Fruit fly (Drosophila melanogaster): ENCODE measurements around the gene dmGlut.

dmGlut gene

DNA sequence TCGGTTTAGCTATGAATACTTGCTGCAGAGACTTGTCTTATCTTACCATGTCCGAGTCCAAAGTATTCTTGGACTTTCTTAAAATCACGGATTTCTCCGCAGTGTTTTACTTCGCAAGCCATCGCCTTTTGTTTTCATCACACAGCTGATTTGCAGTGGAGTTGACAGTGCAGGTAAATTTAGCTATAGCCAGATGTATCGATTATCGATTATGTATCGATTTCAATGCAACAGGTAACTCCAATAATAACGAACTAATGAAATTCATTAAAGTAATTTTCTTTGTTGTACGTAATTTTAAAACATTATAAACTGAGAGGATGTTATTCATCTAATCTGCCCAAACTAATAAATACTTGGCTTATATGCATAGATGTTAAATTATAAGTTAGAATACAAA lies 35.8 kb downstream of the dmGlut start, which contains the start of gene Rab3-GAP:
Rab3-GAP (minus strand) TSS at position 150 of the 400 bp plus-strand sequence.
- TF ChIP-seq h (GFP tag; optimal IDR thresholded peaks at IDR 0.05) (no peak), Dfd (GFP tag; optimal IDR thresholded peaks at IDR 0.05) (no peak), brk (GFP tag; optimal IDR thresholded peaks at IDR 0.05) (no peak), usp (GFP tag; optimal IDR thresholded peaks at IDR 0.05) (no peak), Myc (optimal IDR thresholded peaks at IDR 0.05) (peak; percentile 74), tai (GFP tag; optimal IDR thresholded peaks at IDR 0.05) (no peak), foxo (GFP tag; optimal IDR thresholded peaks at IDR 0.05) (peak in 1 of 2 experiments; percentile 28), N (GFP tag; optimal IDR thresholded peaks at IDR 0.05) (no peak), lola (GFP tag; optimal IDR thresholded peaks at IDR 0.05) (no peak), Abd-B (GFP tag; optimal IDR thresholded peaks at IDR 0.05) (no peak), sv (GFP tag; optimal IDR thresholded peaks at IDR 0.05) (no peak), OdsH (GFP tag; optimal IDR thresholded peaks at IDR 0.05) (peak; percentile 5), HLH106 (tag; optimal IDR thresholded peaks at IDR 0.05) (peak; percentile 24), pan (optimal IDR thresholded peaks at IDR 0.05) (no peak), Sp1 (GFP tag; optimal IDR thresholded peaks at IDR 0.05) (peak; percentile 27)

- TF ChIP-seq fru (GFP tag; optimal IDR thresholded peaks at IDR 0.05) (peak; percentile 81), br (GFP tag; optimal IDR thresholded peaks at IDR 0.05) (peak; percentile 29), foxo (GFP tag; optimal IDR thresholded peaks at IDR 0.05) (peak in 1 of 2 experiments; percentile 85), Jra (GFP tag; optimal IDR thresholded peaks at IDR 0.05) (no peak), Hr78 (GFP tag; optimal IDR thresholded peaks at IDR 0.05) (no peak), Rel (GFP tag; optimal IDR thresholded peaks at IDR 0.05) (no peak), Rel (tag; optimal IDR thresholded peaks at IDR 0.05) (peak; percentile 66), tai (GFP tag; optimal IDR thresholded peaks at IDR 0.05) (no peak), psq (GFP tag; optimal IDR thresholded peaks at IDR 0.05) (peak; percentile 80), N (GFP tag; optimal IDR thresholded peaks at IDR 0.05) (no peak), Myc (optimal IDR thresholded peaks at IDR 0.05) (no peak), usp (GFP tag; optimal IDR thresholded peaks at IDR 0.05) (no peak), brk (GFP tag; optimal IDR thresholded peaks at IDR 0.05) (no peak), jim (GFP tag; optimal IDR thresholded peaks at IDR 0.05) (no peak), dmrt93B (GFP tag; optimal IDR thresholded peaks at IDR 0.05) (peak; percentile 66), Hr83 (GFP tag; optimal IDR thresholded peaks at IDR 0.05; ENCODE audit: poor library complexity, severe bottlenecking) (no peak), CrebA (GFP tag; optimal IDR thresholded peaks at IDR 0.05; ENCODE audit: borderline replicate concordance) (no peak), Mio (GFP tag; optimal IDR thresholded peaks at IDR 0.05) (no peak), rgr (GFP tag; optimal IDR thresholded peaks at IDR 0.05) (peak; percentile 77), CG9705 (GFP tag; optimal IDR thresholded peaks at IDR 0.05) (peak; percentile 56), sage (GFP tag; optimal IDR thresholded peaks at IDR 0.05) (peak; percentile 61), h (GFP tag; optimal IDR thresholded peaks at IDR 0.05) (peak; percentile 63), ey (GFP tag; optimal IDR thresholded peaks at IDR 0.05) (peak; percentile 57), OdsH (GFP tag; optimal IDR thresholded peaks at IDR 0.05) (peak; percentile 79), Abd-B (GFP tag; optimal IDR thresholded peaks at IDR 0.05) (no peak), Dif (GFP tag; optimal IDR thresholded peaks at IDR 0.05; ENCODE audit: partially characterized antibody) (peak; percentile 6), Vsx2 (GFP tag; optimal IDR thresholded peaks at IDR 0.05; ENCODE audit: partially characterized antibody) (no peak), dsf (GFP tag; optimal IDR thresholded peaks at IDR 0.05; ENCODE audit: borderline replicate concordance) (no peak), dl (GFP tag; optimal IDR thresholded peaks at IDR 0.05; ENCODE audit: insufficient read depth in 1 of 2, partially characterized antibody in 2 of 2) (no peak), Sp1 (GFP tag; optimal IDR thresholded peaks at IDR 0.05) (peak; percentile 93), woc (GFP tag; optimal IDR thresholded peaks at IDR 0.05) (peak; percentile 20), sv (GFP tag; optimal IDR thresholded peaks at IDR 0.05) (no peak), HLH106 (tag; optimal IDR thresholded peaks at IDR 0.05) (peak; percentile 89)
These were observed 38.6 kb downstream of the dmGlut start for dm6 chr2L:12065683-12066386.

Data from whole organism, wandering third instar larva.